Worm (Caenorhabditis elegans): ENCODE results near the gene R03D7.8.
A peak's percentile ranks its signal among the peaks of the same experiment; 100 is the strongest.

R03D7.8 gene

DNA sequence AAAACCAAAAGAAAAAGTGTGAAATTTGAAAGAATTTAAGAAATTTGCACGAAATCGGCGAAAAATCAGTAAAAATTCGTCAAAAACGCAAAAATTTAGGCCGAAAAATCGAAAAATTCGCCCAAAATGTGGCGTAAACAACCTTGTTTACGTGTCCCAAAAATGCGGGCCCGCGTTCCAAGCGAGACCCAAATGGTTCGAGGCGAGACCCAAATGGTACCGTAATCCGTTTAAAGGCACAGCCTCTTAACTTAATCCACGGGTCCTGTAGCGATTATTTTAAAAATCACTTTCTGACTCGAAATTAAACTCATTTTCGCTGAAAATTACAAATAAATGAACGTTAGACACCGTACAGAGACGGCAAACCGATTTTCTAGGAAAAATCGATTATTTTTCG lies 21.4 kb downstream of the R03D7.8 start (continued):
- TF ChIP-seq snpc-3.4 (tag; optimal IDR thresholded peaks at IDR 0.05), result peak; percentile 54
- TF ChIP-seq nhr-90 (tag; optimal IDR thresholded peaks at IDR 0.05), result no peak
- TF ChIP-seq lir-1 (GFP tag; conservative IDR thresholded peaks at IDR 0.05), result no peak
- TF ChIP-seq madf-8 (GFP tag; conservative IDR thresholded peaks at IDR 0.05), result peak; percentile 89
- TF ChIP-seq tbx-9 (tag; optimal IDR thresholded peaks at IDR 0.05; ENCODE audit: borderline replicate concordance), result no peak
- no peak for TF ChIP-seq cebp-2 (GFP tag; IDR thresholded peaks at IDR 0.05)
- no peak for TF ChIP-seq rec-8 (tag; optimal IDR thresholded peaks at IDR 0.05)
- TF ChIP-seq F49E8.2 (tag; optimal IDR thresholded peaks at IDR 0.05; ENCODE audit: insufficient read depth), result peak; percentile 90
- TF ChIP-seq Y53G8AR.9 (GFP tag; conservative IDR thresholded peaks at IDR 0.05), result no peak
- no peak for TF ChIP-seq ztf-6 (GFP tag; IDR thresholded peaks at IDR 0.05)
- TF ChIP-seq nfya-2 (GFP tag; IDR thresholded peaks at IDR 0.05), result no peak
- no peak for TF ChIP-seq nhr-179 (tag; optimal IDR thresholded peaks at IDR 0.05)
- peak; percentile 56 for TF ChIP-seq efl-1 (GFP tag; optimal IDR thresholded peaks at IDR 0.05)
- TF ChIP-seq egl-18 (GFP tag; IDR thresholded peaks at IDR 0.05), result no peak
- peak; percentile 82 for TF ChIP-seq madf-3 (GFP tag; IDR thresholded peaks at IDR 0.05)
- no peak for TF ChIP-seq nhr-120 (GFP tag; IDR thresholded peaks at IDR 0.05)
- TF ChIP-seq C17E4.6 (GFP tag; IDR thresholded peaks at IDR 0.05), result 0 out of 2 replicates have a peak, but pooled peaks have one; percentile 20
- TF ChIP-seq ccch-3 (GFP tag; optimal IDR thresholded peaks at IDR 0.05), result no peak
- TF ChIP-seq ceh-91 (GFP tag; IDR thresholded peaks at IDR 0.05), result peak; percentile 92
- TF ChIP-seq xnd-1 (tag; optimal IDR thresholded peaks at IDR 0.05), result peak; percentile 92
- TF ChIP-seq atf-7 (tag; optimal IDR thresholded peaks at IDR 0.05), result no peak
- TF ChIP-seq lin-54 (GFP tag; optimal IDR thresholded peaks at IDR 0.05), result peak; percentile 69
- TF ChIP-seq F33H1.4 (GFP tag; IDR thresholded peaks at IDR 0.05), result peak; percentile 97
- TF ChIP-seq mcd-1 (GFP tag; IDR thresholded peaks at IDR 0.05), result peak; percentile 72
- TF ChIP-seq egrh-3 (GFP tag; IDR thresholded peaks at IDR 0.05), result no peak
- TF ChIP-seq cebp-1 (GFP tag; IDR thresholded peaks at IDR 0.05), result no peak
- no peak for TF ChIP-seq cebp-1 (tag; optimal IDR thresholded peaks at IDR 0.05)
- no peak for TF ChIP-seq chd-7 (tag; optimal IDR thresholded peaks at IDR 0.05)
- no peak for TF ChIP-seq T07F8.4 (tag; optimal IDR thresholded peaks at IDR 0.05)
- TF ChIP-seq ztf-28 (GFP tag; IDR thresholded peaks at IDR 0.05), result peak; percentile 87
- no peak for TF ChIP-seq ceh-100 (GFP tag; IDR thresholded peaks at IDR 0.05)
- TF ChIP-seq tlf-1 (GFP tag; optimal IDR thresholded peaks at IDR 0.05), result peak; percentile 63
- TF ChIP-seq athp-1 (tag; optimal IDR thresholded peaks at IDR 0.05), result no peak
- no peak for TF ChIP-seq snpc-4 (GFP tag; optimal IDR thresholded peaks at IDR 0.05)
- TF ChIP-seq snpc-4 (tag; optimal IDR thresholded peaks at IDR 0.05), result peak in 1 of 4 experiments; percentile 44
- TF ChIP-seq ama-1 (optimal IDR thresholded peaks at IDR 0.05), result no peak
- TF ChIP-seq ama-1 (GFP tag; optimal IDR thresholded peaks at IDR 0.05), result no peak
- TF ChIP-seq ets-4 (GFP tag; optimal IDR thresholded peaks at IDR 0.05), result no peak
- 0 out of 2 replicates have a peak, but pooled peaks have one; percentile 31 for TF ChIP-seq attf-6 (GFP tag; IDR thresholded peaks at IDR 0.05)
- peak; percentile 95 for TF ChIP-seq lsl-1 (GFP tag; optimal IDR thresholded peaks at IDR 0.05)
- no peak for TF ChIP-seq bed-1 (GFP tag; IDR thresholded peaks at IDR 0.05)
- no peak for TF ChIP-seq snpc-1.1 (tag; optimal IDR thresholded peaks at IDR 0.05; ENCODE audit: insufficient read depth)
- TF ChIP-seq madf-10 (tag; optimal IDR thresholded peaks at IDR 0.05), result no peak
- TF ChIP-seq akir-1 (GFP tag; optimal IDR thresholded peaks at IDR 0.05), result no peak
- TF ChIP-seq F57A8.1 (GFP tag; optimal IDR thresholded peaks at IDR 0.05), result no peak
- TF ChIP-seq dpl-1 (GFP tag; optimal IDR thresholded peaks at IDR 0.05), result peak; percentile 25
- TF ChIP-seq mes-4 (tag; optimal IDR thresholded peaks at IDR 0.05), result no peak
- peak; percentile 90 for TF ChIP-seq D2030.7 (GFP tag; IDR thresholded peaks at IDR 0.05)
- TF ChIP-seq dox-1 (GFP tag; IDR thresholded peaks at IDR 0.05), result peak; percentile 72
- TF ChIP-seq nfyb-1 (GFP tag; IDR thresholded peaks at IDR 0.05), result peak; percentile 58; the same call in 1 of the 2 replicates

Measured in whole organism, young adult.